Worm (Caenorhabditis elegans) whole organism, midembryonic: ENCODE measurements around the gene C54E10.10.

Source experiments
- cog-1 ChIP-seq: sonication (generic microtip); optimal IDR thresholded peaks from 2 replicates; lab custom pipeline; 2016; ENCODE audit warnings: missing genetic modification characterization, missing compliant biosample characterization
- flt-1 ChIP-seq: fragments of 200-800 bp; sonication (Bioruptor generic); IDR thresholded peaks from 2 replicates; pipeline ENCODE4 v1.3.6; 2022; ENCODE audit warnings: missing genetic modification characterization, missing compliant biosample characterization
- med-1 ChIP-seq: sonication (generic microtip); optimal IDR thresholded peaks from 2 replicates; lab custom pipeline; 2017; ENCODE audit warnings: missing genetic modification characterization, mild to moderate bottlenecking, missing compliant biosample characterization, antibody characterized with exemption, missing genetic modification reagents; ENCODE audit not compliant: insufficient read depth
- tab-1 ChIP-seq: fragments of 200-800 bp; sonication (Bioruptor generic); IDR thresholded peaks from 2 replicates; pipeline ENCODE4 v1.3.6; 2022; ENCODE audit warnings: missing genetic modification characterization, missing compliant biosample characterization

ce11 chrV:18790658-18791057, 12.5 kb downstream of the C54E10.10 start, which contains the start of gene nhr-231:
- no peak for TF ChIP-seq med-1 (GFP tag; lab: Kevin White, UChicago)
- no peak for TF ChIP-seq cog-1 (tag; lab: Kevin White, UChicago)
- no peak for TF ChIP-seq tab-1 (GFP tag; lab: Robert Waterston, UW)
- no peak for TF ChIP-seq flt-1 (GFP tag; lab: Robert Waterston, UW)
